Fruit fly (Drosophila melanogaster) whole organism, embryonic: Measurements from ENCODE around the gene Tti1.

Source experiments
- Ada2b ChIP-seq: fragments of 200-800 bp; sonication (Bioruptor generic); IDR thresholded peaks from 2 replicates; pipeline ENCODE4 v1.3.6; 2022; ENCODE audit warnings: missing biosample characterization, missing genetic modification characterization
- CG11247 ChIP-seq: fragments of 200-800 bp; sonication (Bioruptor generic); IDR thresholded peaks from 2 replicates; pipeline ENCODE4 v1.3.6; 2022; ENCODE audit warnings: missing biosample characterization, missing genetic modification characterization
- CG12942 ChIP-seq: fragments of 200-800 bp; sonication (Bioruptor generic); optimal IDR thresholded peaks from 3 replicates; lab custom pipeline; 2016; ENCODE audit warnings: missing biosample characterization, missing genetic modification characterization
- CG13424 ChIP-seq: fragments of 200-800 bp; sonication (Bioruptor generic); optimal IDR thresholded peaks from 2 replicates; lab custom pipeline; 2019; ENCODE audit warnings: missing biosample characterization, mild to moderate bottlenecking, missing genetic modification characterization, moderate library complexity
- CG14710 ChIP-seq: fragments of 200-800 bp; sonication (Bioruptor generic); optimal IDR thresholded peaks from 3 replicates; lab custom pipeline; 2019; ENCODE audit warnings: missing biosample characterization, mild to moderate bottlenecking, missing genetic modification characterization, moderate library complexity
- CG14965 ChIP-seq: fragments of 200-800 bp; sonication (Bioruptor generic); optimal IDR thresholded peaks from 2 replicates; lab custom pipeline; 2016; ENCODE audit warnings: missing biosample characterization, missing genetic modification characterization, borderline replicate concordance
- CG1602 ChIP-seq: fragments of 200-800 bp; sonication (Bioruptor generic); optimal IDR thresholded peaks from 3 replicates; lab custom pipeline; 2016; ENCODE audit warnings: missing biosample characterization, missing genetic modification characterization
- CG17612 ChIP-seq: fragments of 200-800 bp; sonication (Bioruptor generic); IDR thresholded peaks from 2 replicates; pipeline ENCODE4 v1.3.6; 2022; ENCODE audit warnings: missing biosample characterization, missing genetic modification characterization
- CG18011 ChIP-seq: fragments of 200-800 bp; sonication (Bioruptor generic); optimal IDR thresholded peaks from 2 replicates; lab custom pipeline; 2017; ENCODE audit warnings: missing biosample characterization, missing genetic modification characterization, mild to moderate bottlenecking, moderate library complexity, missing genotype
- CG30403 ChIP-seq: fragments of 200-800 bp; sonication (Bioruptor generic); optimal IDR thresholded peaks from 3 replicates; lab custom pipeline; 2016; ENCODE audit warnings: missing biosample characterization, missing genetic modification characterization
- CG3995 ChIP-seq: fragments of 200-800 bp; sonication (Bioruptor generic); optimal IDR thresholded peaks from 3 replicates; lab custom pipeline; 2016; ENCODE audit warnings: missing biosample characterization, missing genetic modification characterization
- CG5245 ChIP-seq: fragments of 200-800 bp; sonication (Bioruptor generic); optimal IDR thresholded peaks from 3 replicates; lab custom pipeline; 2016; ENCODE audit warnings: missing biosample characterization, missing genetic modification characterization
- CG7745 ChIP-seq: fragments of 200-800 bp; sonication (Bioruptor generic); optimal IDR thresholded peaks from 2 replicates; lab custom pipeline; 2018; ENCODE audit warnings: missing biosample characterization, mild to moderate bottlenecking, missing genetic modification characterization, moderate library complexity
- CG7963 ChIP-seq: fragments of 200-800 bp; sonication (Bioruptor generic); IDR thresholded peaks from 3 replicates; pipeline ENCODE4 v1.3.6; 2022; ENCODE audit warnings: missing biosample characterization, missing genetic modification characterization; ENCODE audit not compliant: partially characterized antibody
- CG7987 ChIP-seq: fragments of 200-800 bp; sonication (Bioruptor generic); optimal IDR thresholded peaks from 2 replicates; lab custom pipeline; 2018; ENCODE audit warnings: missing biosample characterization, mild to moderate bottlenecking, missing genetic modification characterization, moderate library complexity
- CG9727 ChIP-seq: fragments of 200-800 bp; sonication (Bioruptor generic); optimal IDR thresholded peaks from 3 replicates; lab custom pipeline; 2017; ENCODE audit warnings: missing biosample characterization, mild to moderate bottlenecking, missing genetic modification characterization
- CG9932 ChIP-seq: fragments of 200-800 bp; sonication (Bioruptor generic); IDR thresholded peaks from 2 replicates; pipeline ENCODE4 v1.3.6; 2022; ENCODE audit warnings: missing biosample characterization, missing genetic modification characterization
- D ChIP-seq, 2 experiments: fragments of 200-800 bp in 1 of 2; fragments of >200 bp in 1 of 2; sonication (Bioruptor generic) in 1 of 2; optimal IDR thresholded peaks; 2 replicates in 1 of 2; 3 replicates in 1 of 2; lab custom pipeline; 2017; ENCODE audit warnings: mild to moderate bottlenecking in 1 of 2, missing biosample characterization in 1 of 2, missing genetic modification characterization in 1 of 2, missing genetic modification reagents in 1 of 2
- D19A ChIP-seq: fragments of 200-800 bp; optimal IDR thresholded peaks from 3 replicates; lab custom pipeline; 2019; ENCODE audit warnings: missing biosample characterization, mild to moderate bottlenecking, missing genetic modification characterization, moderate library complexity
- Doc3 ChIP-seq: fragments of 200-800 bp; sonication (Bioruptor generic); IDR thresholded peaks from 3 replicates; pipeline ENCODE4 v1.3.6; 2022; ENCODE audit warnings: missing biosample characterization, missing genetic modification characterization; ENCODE audit not compliant: partially characterized antibody
- ERR ChIP-seq: fragments of 200-800 bp; sonication (Bioruptor generic); optimal IDR thresholded peaks from 2 replicates; lab custom pipeline; 2016; ENCODE audit warnings: missing biosample characterization, missing genetic modification characterization
- Hr51 ChIP-seq, 2 experiments: fragments of 200-800 bp; sonication (Bioruptor generic); optimal IDR thresholded peaks; 2 replicates in 1 of 2; 3 replicates in 1 of 2; lab custom pipeline; 2016 to 2018; ENCODE audit warnings: missing biosample characterization in 2 of 2, missing genetic modification characterization in 2 of 2, mild to moderate bottlenecking in 1 of 2, moderate library complexity in 1 of 2
- Hr78 ChIP-seq, 2 experiments: fragments of 200-800 bp in 1 of 2; fragments of >200 bp in 1 of 2; sonication (Bioruptor generic) in 1 of 2; optimal IDR thresholded peaks; 2 replicates each; lab custom pipeline; 2017 to 2019; ENCODE audit warnings: missing biosample characterization in 2 of 2, missing genetic modification characterization in 2 of 2, mild to moderate bottlenecking in 1 of 2, moderate library complexity in 1 of 2
- Lhr ChIP-seq: fragments of 200-800 bp; sonication (Bioruptor generic); optimal IDR thresholded peaks from 3 replicates; lab custom pipeline; 2017; ENCODE audit warnings: mild to moderate bottlenecking, missing biosample characterization, missing genetic modification reagents, missing genetic modification characterization
- Mrtf ChIP-seq: fragments of 200-800 bp; sonication (Bioruptor generic); IDR thresholded peaks from 3 replicates; pipeline ENCODE4 v1.3.6; 2022; ENCODE audit warnings: missing biosample characterization, missing genetic modification characterization
- Rfx ChIP-seq: fragments of 200-800 bp; sonication (Bioruptor generic); IDR thresholded peaks from 2 replicates; pipeline ENCODE4 v1.3.6; 2022; ENCODE audit warnings: missing biosample characterization, missing genetic modification characterization
- Scr ChIP-seq: fragments of 200-800 bp; sonication (Bioruptor generic); IDR thresholded peaks from 2 replicates; pipeline ENCODE4 v1.3.6; 2022; ENCODE audit warnings: missing biosample characterization, missing genetic modification characterization; ENCODE audit not compliant: partially characterized antibody
- Sry-δ ChIP-seq: fragments of 200-800 bp; sonication (Bioruptor generic); optimal IDR thresholded peaks from 2 replicates; lab custom pipeline; 2016; ENCODE audit warnings: missing biosample characterization, missing genetic modification characterization
- Trl ChIP-seq, 3 experiments: fragments of >200 bp in 2 of 3; fragments of 200-800 bp in 1 of 3; sonication (Bioruptor generic) in 1 of 3; optimal IDR thresholded peaks; 2 replicates in 1 of 3; 3 replicates in 2 of 3; lab custom pipeline; 2016 to 2017; ENCODE audit warnings: missing biosample characterization in 1 of 3, missing genetic modification characterization in 1 of 3
- bigmax ChIP-seq: fragments of 200-800 bp; sonication (Bioruptor generic); optimal IDR thresholded peaks from 2 replicates; lab custom pipeline; 2018; ENCODE audit warnings: missing biosample characterization, mild to moderate bottlenecking, missing genetic modification characterization
- ci ChIP-seq: fragments of 200-800 bp; sonication (Bioruptor generic); IDR thresholded peaks from 3 replicates; pipeline ENCODE4 v1.3.6; 2022; ENCODE audit warnings: missing biosample characterization, missing genetic modification characterization
- corto ChIP-seq: fragments of 200-800 bp; sonication (Bioruptor generic); optimal IDR thresholded peaks from 2 replicates; lab custom pipeline; 2016; ENCODE audit warnings: missing biosample characterization, mild to moderate bottlenecking, missing genetic modification characterization, moderate library complexity
- dati ChIP-seq: fragments of 200-800 bp; sonication (Bioruptor generic); IDR thresholded peaks from 2 replicates; pipeline ENCODE4 v1.3.6; 2022; ENCODE audit warnings: missing biosample characterization, missing genetic modification characterization
- fu2 ChIP-seq: fragments of 200-800 bp; sonication (Bioruptor generic); optimal IDR thresholded peaks from 2 replicates; lab custom pipeline; 2016; ENCODE audit warnings: missing biosample characterization, missing genetic modification characterization
- ind ChIP-seq: fragments of 200-800 bp; sonication (Bioruptor generic); optimal IDR thresholded peaks from 3 replicates; lab custom pipeline; 2016; ENCODE audit warnings: missing biosample characterization, missing genetic modification characterization
- nerfin-2 ChIP-seq: fragments of 200-800 bp; sonication (Bioruptor generic); IDR thresholded peaks from 2 replicates; pipeline ENCODE4 v1.3.6; 2022; ENCODE audit warnings: missing biosample characterization, missing genetic modification characterization; ENCODE audit not compliant: partially characterized antibody
- nmo ChIP-seq: fragments of 200-800 bp; sonication (Bioruptor generic); optimal IDR thresholded peaks from 2 replicates; lab custom pipeline; 2018; ENCODE audit warnings: missing biosample characterization, mild to moderate bottlenecking, missing genetic modification characterization, moderate library complexity
- pzg ChIP-seq: fragments of 200-800 bp; sonication (Bioruptor generic); optimal IDR thresholded peaks from 3 replicates; lab custom pipeline; 2018; ENCODE audit warnings: missing biosample characterization, mild to moderate bottlenecking, missing genetic modification characterization, moderate library complexity
- rib ChIP-seq: fragments of 200-800 bp; sonication (Bioruptor generic); IDR thresholded peaks from 2 replicates; pipeline ENCODE4 v1.3.6; 2022; ENCODE audit warnings: missing biosample characterization, missing genetic modification characterization
- row ChIP-seq: fragments of 200-800 bp; sonication (Bioruptor generic); IDR thresholded peaks from 3 replicates; pipeline ENCODE4 v1.3.6; 2022; ENCODE audit warnings: missing biosample characterization, missing genetic modification characterization
- sens ChIP-seq: fragments of 200-800 bp; sonication (Bioruptor generic); peaks from one replicate; lab custom pipeline; 2016; ENCODE audit warnings: missing biosample characterization, missing genetic modification characterization
- sna ChIP-seq: fragments of 200-800 bp; sonication (Bioruptor generic); IDR thresholded peaks from 2 replicates; pipeline ENCODE4 v1.3.6; 2022; ENCODE audit warnings: missing biosample characterization, missing genetic modification characterization; ENCODE audit not compliant: partially characterized antibody
- trem ChIP-seq: fragments of 200-800 bp; optimal IDR thresholded peaks from 3 replicates; lab custom pipeline; 2019; ENCODE audit warnings: missing biosample characterization, mild to moderate bottlenecking, missing genetic modification characterization, moderate library complexity
- unc-4 ChIP-seq: fragments of 200-800 bp; sonication (Bioruptor generic); IDR thresholded peaks from 2 replicates; pipeline ENCODE4 v1.3.6; 2022; ENCODE audit warnings: missing biosample characterization, missing genetic modification characterization; ENCODE audit not compliant: partially characterized antibody
- wek ChIP-seq: fragments of 200-800 bp; sonication (Bioruptor generic); optimal IDR thresholded peaks from 3 replicates; lab custom pipeline; 2018; ENCODE audit warnings: missing biosample characterization, mild to moderate bottlenecking, missing genetic modification characterization, moderate library complexity
- zen2 ChIP-seq: fragments of 200-800 bp; sonication (Bioruptor generic); IDR thresholded peaks from 3 replicates; pipeline ENCODE4 v1.3.6; 2022; ENCODE audit warnings: missing biosample characterization, missing genetic modification characterization; ENCODE audit not compliant: partially characterized antibody

The Tti1 gene

DNA sequence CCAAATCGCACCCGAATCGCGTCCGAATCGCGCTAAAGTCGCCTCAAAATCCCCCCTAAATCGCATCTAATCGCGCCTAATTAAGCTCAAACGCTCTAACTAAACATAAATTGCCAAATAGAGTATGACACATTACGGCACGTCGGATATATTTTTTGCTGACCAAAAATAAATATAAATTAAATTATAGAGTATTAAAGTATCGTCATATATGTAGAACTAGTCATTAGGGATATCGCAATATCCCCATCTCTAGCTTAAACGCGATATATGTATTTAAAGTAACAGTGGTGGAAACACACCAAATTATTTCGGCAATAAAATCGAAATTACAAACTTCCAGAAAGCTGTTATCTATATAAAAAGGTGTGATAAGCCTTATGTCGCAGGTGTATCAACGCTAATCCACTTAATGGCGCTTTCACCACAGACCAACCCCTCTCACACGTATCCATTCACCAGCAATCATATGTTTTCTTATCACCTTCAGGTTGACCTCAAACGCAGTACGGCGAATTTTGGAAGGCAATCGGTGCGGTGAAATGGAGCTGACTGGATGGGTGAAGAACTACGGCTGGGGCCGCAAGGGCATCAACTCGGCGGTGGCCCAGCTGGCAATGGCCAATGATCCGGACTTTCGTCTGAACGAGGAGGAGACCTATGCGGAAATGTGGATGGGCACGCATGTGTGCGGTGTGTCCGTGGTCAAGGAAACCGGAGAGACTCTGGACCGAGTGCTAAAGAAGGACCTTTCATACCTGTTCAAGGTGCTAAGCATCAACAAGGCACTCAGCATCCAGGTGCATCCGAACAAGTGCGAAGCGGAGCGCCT lies 5.1 kb upstream of the Tti1 start, which contains the start of gene Mpi (continued):
- TF ChIP-seq Mrtf (GFP tag; lab: Robert Waterston, UW) (no peak), ERR (GFP tag; lab: Kevin White, UChicago) (peak; percentile 97), wek (GFP tag; lab: Kevin White, UChicago) (peak; percentile 12), ind (GFP tag; lab: Kevin White, UChicago) (peak; percentile 7), Doc3 (GFP tag; lab: Robert Waterston, UW) (peak; percentile 53; the same call in 2 of the 3 replicates), CG12942 (GFP tag; lab: Kevin White, UChicago) (peak; percentile 29), fu2 (GFP tag; lab: Kevin White, UChicago) (no peak), sens (GFP tag; lab: Kevin White, UChicago) (peak; percentile 81), D19A (tag; lab: Kevin White, UChicago) (peak; percentile 100), CG30403 (GFP tag; lab: Kevin White, UChicago) (peak; percentile 18), CG18011 (GFP tag; lab: Kevin White, UChicago) (no peak), sna (GFP tag; lab: Robert Waterston, UW) (0 out of 2 replicates have a peak, but pooled peaks have one; percentile 50), dati (GFP tag; lab: Robert Waterston, UW) (no peak), Scr (GFP tag; lab: Robert Waterston, UW) (peak; percentile 66), Hr51 (GFP tag; optimal IDR thresholded peaks at IDR 0.05; lab: Kevin White, UChicago) (no peak), Ada2b (GFP tag; lab: Robert Waterston, UW) (no peak), D (optimal IDR thresholded peaks at IDR 0.05; lab: Kevin White, UChicago) (peak; percentile 21), D (GFP tag; optimal IDR thresholded peaks at IDR 0.05; lab: Kevin White, UChicago) (no peak), Trl (optimal IDR thresholded peaks at IDR 0.05; lab: Kevin White, UChicago) (no peak), Trl (GFP tag; optimal IDR thresholded peaks at IDR 0.05; lab: Kevin White, UChicago) (no peak), CG9727 (GFP tag; lab: Kevin White, UChicago) (peak; percentile 32), Sry-δ (GFP tag; lab: Kevin White, UChicago) (peak; percentile 77), nerfin-2 (GFP tag; lab: Robert Waterston, UW) (peak; percentile 31; the same call in 1 of the 2 replicates), ci (GFP tag; lab: Robert Waterston, UW) (peak; percentile 43; the same call in 2 of the 3 replicates), CG5245 (GFP tag; lab: Kevin White, UChicago) (no peak), CG1602 (GFP tag; lab: Kevin White, UChicago) (peak; percentile 1), Hr78 (GFP tag; optimal IDR thresholded peaks at IDR 0.05; lab: Kevin White, UChicago) (peak in 1 of 2 experiments; percentile 84), CG7963 (GFP tag; lab: Robert Waterston, UW) (no peak), rib (GFP tag; lab: Robert Waterston, UW) (no peak), row (GFP tag; lab: Robert Waterston, UW) (peak; percentile 92), unc-4 (GFP tag; lab: Robert Waterston, UW) (peak; percentile 63), CG17612 (GFP tag; lab: Robert Waterston, UW) (no peak), corto (no peak), zen2 (GFP tag; lab: Robert Waterston, UW) (no peak), CG14710 (tag; lab: Kevin White, UChicago) (peak; percentile 40), Rfx (GFP tag; lab: Robert Waterston, UW) (peak; percentile 43), bigmax (GFP tag; lab: Kevin White, UChicago) (peak; percentile 20), CG3995 (peak; percentile 82), nmo (peak; percentile 49), CG13424 (tag; lab: Kevin White, UChicago) (peak; percentile 49), trem (tag; lab: Kevin White, UChicago) (peak; percentile 58), CG11247 (GFP tag; lab: Robert Waterston, UW) (0 out of 2 replicates have a peak, but pooled peaks have one; percentile 17), CG14965 (GFP tag; lab: Kevin White, UChicago) (no peak), CG7745 (tag; lab: Kevin White, UChicago) (peak; percentile 1), Lhr (GFP tag; lab: Kevin White, UChicago) (no peak), pzg (peak; percentile 54), CG7987 (GFP tag; lab: Kevin White, UChicago) (peak; percentile 22), CG9932 (GFP tag; lab: Robert Waterston, UW) (peak; percentile 36)
